Fruit fly (Drosophila melanogaster) whole organism, embryonic: ENCODE results near the gene meep.

Source experiments
- B-H1 ChIP-seq: fragments of 200-800 bp; sonication (Bioruptor generic); IDR thresholded peaks from 3 replicates; pipeline ENCODE4 v1.3.6; 2022; ENCODE audit warnings: missing biosample characterization, missing genetic modification characterization
- CG11504 ChIP-seq: fragments of 200-800 bp; sonication (Bioruptor generic); optimal IDR thresholded peaks from 3 replicates; lab custom pipeline; 2019; ENCODE audit warnings: missing biosample characterization, mild to moderate bottlenecking, missing genetic modification characterization, moderate library complexity
- CG12104 ChIP-seq: fragments of 200-800 bp; sonication (Bioruptor generic); optimal IDR thresholded peaks from 3 replicates; lab custom pipeline; 2016; ENCODE audit warnings: missing biosample characterization, missing genetic modification characterization
- CG12769 ChIP-seq: fragments of 200-800 bp; sonication (Bioruptor generic); optimal IDR thresholded peaks from 2 replicates; lab custom pipeline; 2019; ENCODE audit warnings: missing biosample characterization, mild to moderate bottlenecking, missing genetic modification characterization, moderate library complexity
- CG14441 ChIP-seq: fragments of 200-800 bp; sonication (Bioruptor generic); IDR thresholded peaks from 2 replicates; pipeline ENCODE4 v1.3.6; 2022; ENCODE audit warnings: missing biosample characterization, missing genetic modification characterization
- CG1603 ChIP-seq: fragments of 200-800 bp; sonication (Bioruptor generic); optimal IDR thresholded peaks from 2 replicates; lab custom pipeline; 2019; ENCODE audit warnings: missing biosample characterization, mild to moderate bottlenecking, missing genetic modification characterization, moderate library complexity
- CG18011 ChIP-seq: fragments of 200-800 bp; sonication (Bioruptor generic); optimal IDR thresholded peaks from 2 replicates; lab custom pipeline; 2017; ENCODE audit warnings: missing biosample characterization, missing genetic modification characterization, mild to moderate bottlenecking, moderate library complexity, missing genotype
- CG18262 ChIP-seq: fragments of 200-800 bp; optimal IDR thresholded peaks from 3 replicates; lab custom pipeline; 2019; ENCODE audit warnings: missing biosample characterization, mild to moderate bottlenecking, missing genetic modification characterization, moderate library complexity
- CG2678 ChIP-seq: fragments of 200-800 bp; sonication (Bioruptor generic); optimal IDR thresholded peaks from 3 replicates; lab custom pipeline; 2019; ENCODE audit warnings: missing biosample characterization, mild to moderate bottlenecking, missing genetic modification characterization, moderate library complexity
- CG31365 ChIP-seq: fragments of 200-800 bp; sonication (Bioruptor generic); optimal IDR thresholded peaks from 2 replicates; lab custom pipeline; 2018; ENCODE audit warnings: missing biosample characterization, mild to moderate bottlenecking, missing genetic modification characterization
- CG32767 ChIP-seq: fragments of 200-800 bp; sonication (Bioruptor generic); IDR thresholded peaks from 2 replicates; pipeline ENCODE4 v1.3.6; 2022; ENCODE audit warnings: missing biosample characterization, missing genetic modification characterization
- CG3847 ChIP-seq: fragments of 200-800 bp; sonication (Bioruptor generic); IDR thresholded peaks from 2 replicates; pipeline ENCODE4 v1.3.6; 2022; ENCODE audit warnings: missing biosample characterization, missing genetic modification characterization
- CG4360 ChIP-seq: fragments of 200-800 bp; sonication (Bioruptor generic); IDR thresholded peaks from 2 replicates; pipeline ENCODE4 v1.3.6; 2022; ENCODE audit warnings: missing biosample characterization, missing genetic modification characterization
- CG4707 ChIP-seq: fragments of 200-800 bp; sonication (Bioruptor generic); optimal IDR thresholded peaks from 2 replicates; lab custom pipeline; 2018; ENCODE audit warnings: missing biosample characterization, mild to moderate bottlenecking, missing genetic modification characterization, moderate library complexity
- CG4730 ChIP-seq: fragments of 200-800 bp; sonication (Bioruptor generic); IDR thresholded peaks from 2 replicates; pipeline ENCODE4 v1.3.6; 2022; ENCODE audit warnings: missing biosample characterization, missing genetic modification characterization
- CG6765 ChIP-seq: fragments of 200-800 bp; sonication (Bioruptor generic); optimal IDR thresholded peaks from 3 replicates; lab custom pipeline; 2017; ENCODE audit warnings: missing biosample characterization, mild to moderate bottlenecking, missing genetic modification characterization
- CG6813 ChIP-seq: fragments of 200-800 bp; sonication (Bioruptor generic); optimal IDR thresholded peaks from 2 replicates; lab custom pipeline; 2017; ENCODE audit warnings: missing biosample characterization, missing genetic modification characterization, mild to moderate bottlenecking, moderate library complexity, missing genetic modification reagents
- CG7357 ChIP-seq: fragments of 200-800 bp; sonication (Bioruptor generic); IDR thresholded peaks from 3 replicates; pipeline ENCODE4 v1.3.6; 2022; ENCODE audit warnings: missing biosample characterization, missing genetic modification characterization
- CG9727 ChIP-seq: fragments of 200-800 bp; sonication (Bioruptor generic); optimal IDR thresholded peaks from 3 replicates; lab custom pipeline; 2017; ENCODE audit warnings: missing biosample characterization, mild to moderate bottlenecking, missing genetic modification characterization
- Camta ChIP-seq: fragments of 200-800 bp; sonication (Bioruptor generic); optimal IDR thresholded peaks from 2 replicates; lab custom pipeline; 2016; ENCODE audit warnings: missing biosample characterization, missing genetic modification characterization
- Dek ChIP-seq: fragments of 200-800 bp; sonication (Bioruptor generic); optimal IDR thresholded peaks from 3 replicates; lab custom pipeline; 2019; ENCODE audit warnings: missing biosample characterization, mild to moderate bottlenecking, missing genetic modification characterization, moderate library complexity
- Doc2 ChIP-seq: fragments of 200-800 bp; sonication (Bioruptor generic); IDR thresholded peaks from 2 replicates; pipeline ENCODE4 v1.3.6; 2022; ENCODE audit warnings: missing biosample characterization, missing genetic modification characterization
- Fer1 ChIP-seq: fragments of 200-800 bp; sonication (Bioruptor generic); optimal IDR thresholded peaks from 2 replicates; lab custom pipeline; 2017; ENCODE audit warnings: missing biosample characterization, mild to moderate bottlenecking, missing genetic modification characterization
- HmgD ChIP-seq: fragments of 200-800 bp; sonication (Bioruptor generic); optimal IDR thresholded peaks from 3 replicates; lab custom pipeline; 2016; ENCODE audit warnings: missing biosample characterization, missing genetic modification characterization
- Hsf ChIP-seq: fragments of 200-800 bp; sonication (Bioruptor generic); optimal IDR thresholded peaks from 3 replicates; lab custom pipeline; 2016; ENCODE audit warnings: missing biosample characterization, missing genetic modification characterization
- Myb ChIP-seq: fragments of 200-800 bp; sonication (Bioruptor generic); optimal IDR thresholded peaks from 2 replicates; lab custom pipeline; 2016; ENCODE audit warnings: missing biosample characterization, missing genetic modification characterization
- NfI ChIP-seq: fragments of 200-800 bp; sonication (Bioruptor generic); optimal IDR thresholded peaks from 3 replicates; lab custom pipeline; 2018; ENCODE audit warnings: missing biosample characterization, mild to moderate bottlenecking, missing genetic modification characterization, moderate library complexity
- Oli ChIP-seq: fragments of 200-800 bp; sonication (Bioruptor generic); optimal IDR thresholded peaks from 2 replicates; lab custom pipeline; 2018; ENCODE audit warnings: missing biosample characterization, mild to moderate bottlenecking, missing genetic modification characterization, moderate library complexity
- Pdp1 ChIP-seq, 2 experiments: fragments of 200-800 bp; sonication (Bioruptor generic); optimal IDR thresholded peaks; 3 replicates each; lab custom pipeline; 2016; ENCODE audit warnings: missing biosample characterization in 2 of 2, missing genetic modification characterization in 2 of 2, mild to moderate bottlenecking in 1 of 2, moderate library complexity in 1 of 2
- Poxn ChIP-seq: fragments of 200-800 bp; sonication (Bioruptor generic); IDR thresholded peaks from 2 replicates; pipeline ENCODE4 v1.3.6; 2022; ENCODE audit warnings: missing biosample characterization, missing genetic modification characterization
- YL-1 ChIP-seq: fragments of 200-800 bp; sonication (Bioruptor generic); optimal IDR thresholded peaks from 3 replicates; lab custom pipeline; 2017; ENCODE audit warnings: missing biosample characterization, mild to moderate bottlenecking, missing genetic modification characterization
- ac ChIP-seq: fragments of 200-800 bp; sonication (Bioruptor generic); optimal IDR thresholded peaks from 3 replicates; lab custom pipeline; 2017; ENCODE audit warnings: missing biosample characterization, mild to moderate bottlenecking, missing genetic modification characterization
- ap ChIP-seq: fragments of 200-800 bp; sonication (Bioruptor generic); IDR thresholded peaks from 2 replicates; pipeline ENCODE4 v1.3.6; 2022; ENCODE audit warnings: missing biosample characterization, missing genetic modification characterization
- bcd ChIP-seq: fragments of 200-800 bp; sonication (Bioruptor generic); optimal IDR thresholded peaks from 2 replicates; lab custom pipeline; 2017; ENCODE audit warnings: missing biosample characterization, mild to moderate bottlenecking, missing genetic modification characterization
- ftz-f1 ChIP-seq: fragments of 200-800 bp; sonication (Bioruptor generic); optimal IDR thresholded peaks from 2 replicates; lab custom pipeline; 2016; ENCODE audit warnings: missing biosample characterization, missing genetic modification characterization
- gce ChIP-seq: fragments of 200-800 bp; sonication (Bioruptor generic); IDR thresholded peaks from 3 replicates; pipeline ENCODE4 v1.3.6; 2022; ENCODE audit warnings: missing biosample characterization, missing genetic modification characterization
- gcm ChIP-seq: fragments of 200-800 bp; sonication (Bioruptor generic); optimal IDR thresholded peaks from 2 replicates; lab custom pipeline; 2019; ENCODE audit warnings: missing biosample characterization, mild to moderate bottlenecking, missing genetic modification characterization, moderate library complexity
- grn ChIP-seq: fragments of 200-800 bp; sonication (Bioruptor generic); optimal IDR thresholded peaks from 3 replicates; lab custom pipeline; 2017; ENCODE audit warnings: missing biosample characterization, missing genetic modification characterization
- hb ChIP-seq: fragments of 200-800 bp; sonication (Bioruptor generic); IDR thresholded peaks from 3 replicates; pipeline ENCODE4 v1.3.6; 2022; ENCODE audit warnings: missing biosample characterization, missing genetic modification characterization; ENCODE audit not compliant: partially characterized antibody
- her ChIP-seq: fragments of 200-800 bp; sonication (Bioruptor generic); optimal IDR thresholded peaks from 2 replicates; lab custom pipeline; 2016; ENCODE audit warnings: missing biosample characterization, missing genetic modification characterization
- hkb ChIP-seq, 2 experiments: fragments of 200-800 bp in 1 of 2; fragments of >200 bp in 1 of 2; sonication (Bioruptor generic) in 1 of 2; IDR thresholded peaks in 1 of 2; optimal IDR thresholded peaks in 1 of 2; 2 replicates each; pipeline versions ENCODE4 v1.3.6 to Lab custom; 2017 to 2022; ENCODE audit warnings: missing biosample characterization in 1 of 2, missing genetic modification characterization in 1 of 2
- lola ChIP-seq, 3 experiments: fragments of >200 bp in 2 of 3; fragments of 200-800 bp in 1 of 3; sonication (Bioruptor generic) in 1 of 3; optimal IDR thresholded peaks; 2 replicates each; lab custom pipeline; 2017 to 2019; ENCODE audit warnings: missing biosample characterization in 3 of 3, missing genetic modification characterization in 3 of 3, mild to moderate bottlenecking in 1 of 3, moderate library complexity in 1 of 3
- lov ChIP-seq, 2 experiments: fragments of 200-800 bp in 1 of 2; fragments of >200 bp in 1 of 2; sonication (Bioruptor generic) in 1 of 2; IDR thresholded peaks in 1 of 2; optimal IDR thresholded peaks in 1 of 2; 2 replicates in 1 of 2; 3 replicates in 1 of 2; pipeline versions ENCODE4 v1.3.6 to Lab custom; 2017 to 2022; ENCODE audit warnings: missing biosample characterization in 1 of 2, missing genetic modification characterization in 1 of 2
- onecut ChIP-seq: fragments of 200-800 bp; sonication (Bioruptor generic); IDR thresholded peaks from 2 replicates; pipeline ENCODE4 v1.3.6; 2022; ENCODE audit warnings: missing biosample characterization, missing genetic modification characterization
- repo ChIP-seq: fragments of 200-800 bp; sonication (Bioruptor generic); optimal IDR thresholded peaks from 2 replicates; lab custom pipeline; 2016; ENCODE audit warnings: missing biosample characterization, missing genetic modification characterization
- twi ChIP-seq: fragments of 200-800 bp; optimal IDR thresholded peaks from 2 replicates; lab custom pipeline; 2019; ENCODE audit warnings: missing biosample characterization, mild to moderate bottlenecking, missing genetic modification characterization, moderate library complexity
- vnd ChIP-seq: fragments of 200-800 bp; sonication (Bioruptor generic); IDR thresholded peaks from 3 replicates; pipeline ENCODE4 v1.3.6; 2022; ENCODE audit warnings: missing biosample characterization, missing genetic modification characterization; ENCODE audit not compliant: partially characterized antibody
- wor ChIP-seq: fragments of 200-800 bp; sonication (Bioruptor generic); IDR thresholded peaks from 2 replicates; pipeline ENCODE4 v1.3.6; 2022; ENCODE audit warnings: missing biosample characterization, missing genetic modification characterization
- zen ChIP-seq: fragments of 200-800 bp; sonication (Bioruptor generic); optimal IDR thresholded peaks from 3 replicates; lab custom pipeline; 2018; ENCODE audit warnings: missing biosample characterization, mild to moderate bottlenecking, missing genetic modification characterization, moderate library complexity
- zfh1 ChIP-seq: fragments of 200-800 bp; sonication (Bioruptor generic); IDR thresholded peaks from 3 replicates; pipeline ENCODE4 v1.3.6; 2022; ENCODE audit warnings: missing biosample characterization, missing genetic modification characterization
- zfh2 ChIP-seq: fragments of 200-800 bp; sonication (Bioruptor generic); optimal IDR thresholded peaks from 2 replicates; lab custom pipeline; 2016; ENCODE audit warnings: missing biosample characterization, missing genetic modification characterization

Gene meep

DNA sequence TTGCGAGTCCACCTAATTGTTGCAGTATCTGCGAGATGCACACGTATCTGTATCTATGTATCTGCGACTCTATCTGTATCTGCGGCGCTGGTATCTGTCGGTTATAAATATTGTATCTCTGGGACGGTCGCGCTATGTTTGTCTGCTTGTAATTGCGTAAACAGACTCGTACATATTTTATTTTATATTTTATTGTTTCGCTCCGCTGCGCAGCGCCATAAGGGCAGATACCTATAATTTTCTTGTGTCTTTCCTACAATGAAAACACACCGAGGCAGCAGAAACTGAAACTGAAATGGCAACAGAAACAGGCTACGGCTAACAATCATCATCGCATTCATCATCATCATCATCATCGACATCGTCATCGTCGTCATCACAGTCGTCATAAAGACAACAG, 34.4 kb downstream of the meep start (continued):
- TF ChIP-seq Fer1 (GFP tag; lab: Kevin White, UChicago) (no peak), CG6765 (GFP tag; lab: Kevin White, UChicago) (no peak), lola (GFP tag; optimal IDR thresholded peaks at IDR 0.05; lab: Kevin White, UChicago) (no peak), CG4360 (GFP tag; lab: Robert Waterston, UW) (no peak), onecut (GFP tag; lab: Robert Waterston, UW) (no peak), NfI (no peak), ac (GFP tag; lab: Kevin White, UChicago) (no peak), hkb (optimal IDR thresholded peaks at IDR 0.05; lab: Kevin White, UChicago) (no peak), hkb (GFP tag; IDR thresholded peaks at IDR 0.05; lab: Robert Waterston, UW) (no peak), CG32767 (GFP tag; lab: Robert Waterston, UW) (no peak), ftz-f1 (GFP tag; lab: Kevin White, UChicago) (no peak), zfh2 (GFP tag; lab: Kevin White, UChicago) (no peak), CG4730 (GFP tag; lab: Robert Waterston, UW) (no peak), vnd (GFP tag; lab: Robert Waterston, UW) (no peak), zfh1 (GFP tag; lab: Robert Waterston, UW) (no peak), wor (GFP tag; lab: Robert Waterston, UW) (no peak), Poxn (no peak), hb (GFP tag; lab: Robert Waterston, UW) (no peak), Hsf (GFP tag; lab: Kevin White, UChicago) (no peak), CG31365 (tag; lab: Kevin White, UChicago) (no peak), Doc2 (GFP tag; lab: Robert Waterston, UW) (no peak), CG18262 (no peak), gce (no peak), YL-1 (GFP tag; lab: Kevin White, UChicago) (no peak), CG11504 (tag; lab: Kevin White, UChicago) (peak; percentile 13), Myb (GFP tag; lab: Kevin White, UChicago) (no peak), Pdp1 (GFP tag; optimal IDR thresholded peaks at IDR 0.05; lab: Kevin White, UChicago) (peak in 1 of 2 experiments; percentile 36), CG12769 (tag; lab: Kevin White, UChicago) (no peak), CG9727 (no peak), twi (peak; percentile 27), CG7357 (GFP tag; lab: Robert Waterston, UW) (no peak), CG3847 (GFP tag; lab: Robert Waterston, UW) (no peak), gcm (peak; percentile 4), CG18011 (GFP tag; lab: Kevin White, UChicago) (no peak), B-H1 (GFP tag; lab: Robert Waterston, UW) (no peak), CG6813 (GFP tag; lab: Kevin White, UChicago) (peak; percentile 4), CG1603 (tag; lab: Kevin White, UChicago) (no peak), Dek (no peak), HmgD (GFP tag; lab: Kevin White, UChicago) (no peak), CG14441 (GFP tag; lab: Robert Waterston, UW) (no peak), ap (GFP tag; lab: Robert Waterston, UW) (no peak), Oli (tag; lab: Kevin White, UChicago) (no peak), grn (GFP tag; lab: Kevin White, UChicago) (peak; percentile 18), Camta (no peak), CG12104 (GFP tag; lab: Kevin White, UChicago) (no peak), bcd (GFP tag; lab: Kevin White, UChicago) (no peak), lov (optimal IDR thresholded peaks at IDR 0.05; lab: Kevin White, UChicago) (no peak), lov (GFP tag; IDR thresholded peaks at IDR 0.05; lab: Robert Waterston, UW) (no peak), her (GFP tag; lab: Kevin White, UChicago) (no peak), repo (GFP tag; lab: Kevin White, UChicago) (no peak), CG2678 (tag; lab: Kevin White, UChicago) (peak; percentile 20), zen (tag; lab: Kevin White, UChicago) (peak; percentile 11), CG4707 (GFP tag; lab: Kevin White, UChicago) (no peak)
